Fruit fly (Drosophila melanogaster) whole organism, embryonic: Measurements from ENCODE around the gene CG33235.

Experiments
- Ada2b ChIP-seq: fragments of 200-800 bp; sonication (Bioruptor generic); IDR thresholded peaks from 2 replicates; pipeline ENCODE4 v1.3.6; 2022; ENCODE audit warnings: missing biosample characterization, missing genetic modification characterization
- B-H2 ChIP-seq: fragments of 200-800 bp; sonication (Bioruptor generic); optimal IDR thresholded peaks from 2 replicates; lab custom pipeline; 2018; ENCODE audit warnings: missing biosample characterization, mild to moderate bottlenecking, missing genetic modification characterization
- Blimp-1 ChIP-seq: fragments of 200-800 bp; sonication (Bioruptor generic); optimal IDR thresholded peaks from 3 replicates; lab custom pipeline; 2018; ENCODE audit warnings: missing biosample characterization, missing genetic modification characterization, mild to moderate bottlenecking, moderate library complexity, missing genetic modification reagents
- CG11093 ChIP-seq: fragments of 200-800 bp; sonication (Bioruptor generic); IDR thresholded peaks from 3 replicates; pipeline ENCODE4 v1.3.6; 2022; ENCODE audit warnings: missing biosample characterization, missing genetic modification characterization
- CG1233 ChIP-seq: fragments of 200-800 bp; sonication (Bioruptor generic); optimal IDR thresholded peaks from 4 replicates; lab custom pipeline; 2018; ENCODE audit warnings: missing biosample characterization, mild to moderate bottlenecking, missing genetic modification characterization
- CG15073 ChIP-seq: fragments of 200-800 bp; sonication (Bioruptor generic); optimal IDR thresholded peaks from 2 replicates; lab custom pipeline; 2016; ENCODE audit warnings: missing biosample characterization, missing genetic modification characterization
- CG1602 ChIP-seq: fragments of 200-800 bp; sonication (Bioruptor generic); optimal IDR thresholded peaks from 3 replicates; lab custom pipeline; 2016; ENCODE audit warnings: missing biosample characterization, missing genetic modification characterization
- CG18262 ChIP-seq: fragments of 200-800 bp; optimal IDR thresholded peaks from 3 replicates; lab custom pipeline; 2019; ENCODE audit warnings: missing biosample characterization, mild to moderate bottlenecking, missing genetic modification characterization, moderate library complexity
- CG1832 ChIP-seq: fragments of 200-800 bp; sonication (Bioruptor generic); optimal IDR thresholded peaks from 2 replicates; lab custom pipeline; 2017; ENCODE audit warnings: missing biosample characterization, mild to moderate bottlenecking, missing genetic modification characterization, inconsistent platforms
- CG2712 ChIP-seq: fragments of 200-800 bp; optimal IDR thresholded peaks from 3 replicates; lab custom pipeline; 2019; ENCODE audit warnings: missing biosample characterization, mild to moderate bottlenecking, missing genetic modification characterization, moderate library complexity
- CG2889 ChIP-seq: fragments of 200-800 bp; sonication (Bioruptor generic); IDR thresholded peaks from 3 replicates; pipeline ENCODE4 v1.3.6; 2022; ENCODE audit warnings: missing biosample characterization, missing genetic modification characterization
- CG31441 ChIP-seq: fragments of 200-800 bp; sonication (Bioruptor generic); IDR thresholded peaks from 2 replicates; pipeline ENCODE4 v1.3.6; 2022; ENCODE audit warnings: missing biosample characterization, missing genetic modification characterization
- CG3281 ChIP-seq: fragments of 200-800 bp; sonication (Bioruptor generic); optimal IDR thresholded peaks from 3 replicates; lab custom pipeline; 2017; ENCODE audit warnings: missing biosample characterization, mild to moderate bottlenecking, missing genetic modification characterization
- CG4854 ChIP-seq: fragments of 200-800 bp; sonication (Bioruptor generic); optimal IDR thresholded peaks from 2 replicates; lab custom pipeline; 2016; ENCODE audit warnings: missing biosample characterization, missing genetic modification characterization, inconsistent platforms
- CG5245 ChIP-seq: fragments of 200-800 bp; sonication (Bioruptor generic); optimal IDR thresholded peaks from 3 replicates; lab custom pipeline; 2016; ENCODE audit warnings: missing biosample characterization, missing genetic modification characterization
- CG7839 ChIP-seq: fragments of 200-800 bp; sonication (Bioruptor generic); optimal IDR thresholded peaks from 3 replicates; lab custom pipeline; 2018; ENCODE audit warnings: missing biosample characterization, mild to moderate bottlenecking, missing genetic modification characterization, moderate library complexity
- CG8281 ChIP-seq: fragments of 200-800 bp; sonication (Bioruptor generic); optimal IDR thresholded peaks from 2 replicates; lab custom pipeline; 2018; ENCODE audit warnings: missing biosample characterization, mild to moderate bottlenecking, missing genetic modification characterization, moderate library complexity
- CG9437 ChIP-seq: fragments of 200-800 bp; sonication (Bioruptor generic); optimal IDR thresholded peaks from 2 replicates; lab custom pipeline; 2018; ENCODE audit warnings: missing biosample characterization, mild to moderate bottlenecking, missing genetic modification characterization
- CG9817 ChIP-seq: fragments of 200-800 bp; sonication (Bioruptor generic); optimal IDR thresholded peaks from 2 replicates; lab custom pipeline; 2018; ENCODE audit warnings: missing biosample characterization, mild to moderate bottlenecking, missing genetic modification characterization, moderate library complexity
- Dfd ChIP-seq, 2 experiments: fragments of >200 bp; optimal IDR thresholded peaks; 2 replicates each; lab custom pipeline; 2017; ENCODE audit warnings: missing biosample characterization in 2 of 2, missing genetic modification characterization in 2 of 2
- Dip3 ChIP-seq: fragments of 200-800 bp; sonication (Bioruptor generic); optimal IDR thresholded peaks from 3 replicates; lab custom pipeline; 2016; ENCODE audit warnings: missing biosample characterization, missing genetic modification characterization
- Doc2 ChIP-seq: fragments of 200-800 bp; sonication (Bioruptor generic); IDR thresholded peaks from 2 replicates; pipeline ENCODE4 v1.3.6; 2022; ENCODE audit warnings: missing biosample characterization, missing genetic modification characterization
- Elba2 ChIP-seq: fragments of 200-800 bp; sonication (Bioruptor generic); optimal IDR thresholded peaks from 3 replicates; lab custom pipeline; 2016; ENCODE audit warnings: missing biosample characterization, missing genetic modification characterization
- Lhr ChIP-seq: fragments of 200-800 bp; sonication (Bioruptor generic); optimal IDR thresholded peaks from 3 replicates; lab custom pipeline; 2017; ENCODE audit warnings: mild to moderate bottlenecking, missing biosample characterization, missing genetic modification reagents, missing genetic modification characterization
- Oaz ChIP-seq: fragments of 200-800 bp; sonication (Bioruptor generic); IDR thresholded peaks from 2 replicates; pipeline ENCODE4 v1.3.6; 2022; ENCODE audit warnings: missing biosample characterization, missing genetic modification characterization
- Rx ChIP-seq: fragments of 200-800 bp; sonication (Bioruptor generic); IDR thresholded peaks from 2 replicates; pipeline ENCODE4 v1.3.6; 2022; ENCODE audit warnings: missing biosample characterization, missing genetic modification characterization
- Scr ChIP-seq: fragments of 200-800 bp; sonication (Bioruptor generic); IDR thresholded peaks from 2 replicates; pipeline ENCODE4 v1.3.6; 2022; ENCODE audit warnings: missing biosample characterization, missing genetic modification characterization; ENCODE audit not compliant: partially characterized antibody
- Trl ChIP-seq, 3 experiments: fragments of >200 bp in 2 of 3; fragments of 200-800 bp in 1 of 3; sonication (Bioruptor generic) in 1 of 3; optimal IDR thresholded peaks; 2 replicates in 1 of 3; 3 replicates in 2 of 3; lab custom pipeline; 2016 to 2017; ENCODE audit warnings: missing biosample characterization in 1 of 3, missing genetic modification characterization in 1 of 3
- ab ChIP-seq: fragments of 200-800 bp; sonication (Bioruptor generic); optimal IDR thresholded peaks from 2 replicates; lab custom pipeline; 2016; ENCODE audit warnings: missing biosample characterization, missing genetic modification characterization
- abd-A ChIP-seq: fragments of 200-800 bp; sonication (Bioruptor generic); optimal IDR thresholded peaks from 3 replicates; lab custom pipeline; 2019; ENCODE audit warnings: missing biosample characterization, mild to moderate bottlenecking, missing genetic modification characterization, moderate library complexity
- bab2 ChIP-seq: fragments of 200-800 bp; sonication (Bioruptor generic); optimal IDR thresholded peaks from 2 replicates; lab custom pipeline; 2016; ENCODE audit warnings: missing biosample characterization, missing genetic modification characterization
- chn ChIP-seq: fragments of 200-800 bp; sonication (Bioruptor generic); optimal IDR thresholded peaks from 2 replicates; lab custom pipeline; 2016; ENCODE audit warnings: missing biosample characterization, missing genetic modification characterization
- cwo ChIP-seq: fragments of 200-800 bp; sonication (Bioruptor generic); optimal IDR thresholded peaks from 3 replicates; lab custom pipeline; 2017; ENCODE audit warnings: missing biosample characterization, missing genetic modification characterization, mild to moderate bottlenecking, moderate library complexity, missing genetic modification reagents
- en ChIP-seq: fragments of 200-800 bp; sonication (Bioruptor generic); optimal IDR thresholded peaks from 2 replicates; lab custom pipeline; 2016; ENCODE audit warnings: missing biosample characterization, missing genetic modification characterization
- eve ChIP-seq, 2 experiments: fragments of >200 bp; optimal IDR thresholded peaks; 2 replicates each; lab custom pipeline; 2017; ENCODE audit warnings: missing biosample characterization in 2 of 2, missing genetic modification characterization in 2 of 2
- gfzf ChIP-seq: fragments of 200-800 bp; sonication (Bioruptor generic); optimal IDR thresholded peaks from 2 replicates; lab custom pipeline; 2016; ENCODE audit warnings: missing biosample characterization, mild to moderate bottlenecking, missing genetic modification characterization, moderate library complexity
- gsb ChIP-seq: fragments of 200-800 bp; sonication (Bioruptor generic); IDR thresholded peaks from 2 replicates; pipeline ENCODE4 v1.3.6; 2022; ENCODE audit warnings: missing biosample characterization, missing genetic modification characterization
- h ChIP-seq: fragments of >200 bp; optimal IDR thresholded peaks from 2 replicates; lab custom pipeline; 2017
- hb ChIP-seq: fragments of 200-800 bp; sonication (Bioruptor generic); IDR thresholded peaks from 3 replicates; pipeline ENCODE4 v1.3.6; 2022; ENCODE audit warnings: missing biosample characterization, missing genetic modification characterization; ENCODE audit not compliant: partially characterized antibody
- lov ChIP-seq, 2 experiments: fragments of 200-800 bp in 1 of 2; fragments of >200 bp in 1 of 2; sonication (Bioruptor generic) in 1 of 2; IDR thresholded peaks in 1 of 2; optimal IDR thresholded peaks in 1 of 2; 2 replicates in 1 of 2; 3 replicates in 1 of 2; pipeline versions ENCODE4 v1.3.6 to Lab custom; 2017 to 2022; ENCODE audit warnings: missing biosample characterization in 1 of 2, missing genetic modification characterization in 1 of 2
- onecut ChIP-seq: fragments of 200-800 bp; sonication (Bioruptor generic); IDR thresholded peaks from 2 replicates; pipeline ENCODE4 v1.3.6; 2022; ENCODE audit warnings: missing biosample characterization, missing genetic modification characterization
- pan ChIP-seq, 4 experiments: fragments of >200 bp in 3 of 4; fragments of 200-800 bp in 1 of 4; sonication (Bioruptor generic) in 1 of 4; optimal IDR thresholded peaks in 3 of 4; IDR thresholded peaks in 1 of 4; 2 replicates each; pipeline versions ENCODE4 v1.3.6 to Lab custom; 2017 to 2022; ENCODE audit warnings: missing biosample characterization in 2 of 4, missing genetic modification characterization in 2 of 4, mixed read lengths in 1 of 4
- pum ChIP-seq: fragments of 200-800 bp; sonication (Bioruptor generic); optimal IDR thresholded peaks from 2 replicates; lab custom pipeline; 2016; ENCODE audit warnings: missing biosample characterization, missing genetic modification characterization
- sc ChIP-seq, 3 experiments: fragments of >200 bp in 2 of 3; fragments of 200-800 bp in 1 of 3; sonication (Bioruptor generic) in 1 of 3; optimal IDR thresholded peaks; 2 replicates in 2 of 3; 3 replicates in 1 of 3; lab custom pipeline; 2017; ENCODE audit warnings: mild to moderate bottlenecking in 1 of 3, missing biosample characterization in 1 of 3, missing genetic modification characterization in 1 of 3, missing genetic modification reagents in 1 of 3
- sens ChIP-seq: fragments of 200-800 bp; sonication (Bioruptor generic); peaks from one replicate; lab custom pipeline; 2016; ENCODE audit warnings: missing biosample characterization, missing genetic modification characterization
- seq ChIP-seq: fragments of 200-800 bp; sonication (Bioruptor generic); IDR thresholded peaks from 2 replicates; pipeline ENCODE4 v1.3.6; 2022; ENCODE audit warnings: missing biosample characterization, missing genetic modification characterization
- sim ChIP-seq: fragments of 200-800 bp; sonication (Bioruptor generic); IDR thresholded peaks from 2 replicates; pipeline ENCODE4 v1.3.6; 2022; ENCODE audit warnings: missing biosample characterization, missing genetic modification characterization
- tna ChIP-seq: fragments of 200-800 bp; sonication (Bioruptor generic); IDR thresholded peaks from 2 replicates; pipeline ENCODE4 v1.3.6; 2022; ENCODE audit warnings: missing biosample characterization, missing genetic modification characterization; ENCODE audit not compliant: partially characterized antibody
- wor ChIP-seq: fragments of 200-800 bp; sonication (Bioruptor generic); IDR thresholded peaks from 2 replicates; pipeline ENCODE4 v1.3.6; 2022; ENCODE audit warnings: missing biosample characterization, missing genetic modification characterization

Gene CG33235

dm6 chrX:11518435-11518834, 27.1 kb upstream of the CG33235 start (continued):
- TF ChIP-seq Trl (optimal IDR thresholded peaks at IDR 0.05; lab: Kevin White, UChicago) (no peak), Trl (GFP tag; optimal IDR thresholded peaks at IDR 0.05; lab: Kevin White, UChicago) (no peak), Doc2 (no peak), CG18262 (tag; lab: Kevin White, UChicago) (peak; percentile 66), onecut (peak; percentile 70), hb (GFP tag; lab: Robert Waterston, UW) (no peak), CG1233 (GFP tag; lab: Kevin White, UChicago) (peak; percentile 51), sens (GFP tag; lab: Kevin White, UChicago) (peak; percentile 86), CG2712 (peak; percentile 67), sc (optimal IDR thresholded peaks at IDR 0.05; lab: Kevin White, UChicago) (no peak), sc (GFP tag; optimal IDR thresholded peaks at IDR 0.05; lab: Kevin White, UChicago) (peak; percentile 7), wor (GFP tag; lab: Robert Waterston, UW) (peak; percentile 41; the same call in 1 of the 2 replicates), en (GFP tag; lab: Kevin White, UChicago) (no peak), CG1602 (peak; percentile 29), lov (optimal IDR thresholded peaks at IDR 0.05; lab: Kevin White, UChicago) (no peak), lov (GFP tag; IDR thresholded peaks at IDR 0.05; lab: Robert Waterston, UW) (peak; percentile 75; the same call in 1 of the 3 replicates), CG2889 (peak; percentile 83; the same call in 2 of the 3 replicates), Blimp-1 (GFP tag; lab: Kevin White, UChicago) (peak; percentile 68), gfzf (no peak), tna (GFP tag; lab: Robert Waterston, UW) (no peak), CG3281 (peak; percentile 74), CG15073 (no peak), chn (GFP tag; lab: Kevin White, UChicago) (peak; percentile 38), Oaz (GFP tag; lab: Robert Waterston, UW) (peak; percentile 60; the same call in 1 of the 2 replicates), ab (peak; percentile 1), h (lab: Kevin White, UChicago) (no peak), CG8281 (tag; lab: Kevin White, UChicago) (peak; percentile 33), CG4854 (GFP tag; lab: Kevin White, UChicago) (no peak), bab2 (GFP tag; lab: Kevin White, UChicago) (peak; percentile 40), Scr (GFP tag; lab: Robert Waterston, UW) (no peak), CG1832 (no peak), pum (GFP tag; lab: Kevin White, UChicago) (no peak), Lhr (GFP tag; lab: Kevin White, UChicago) (no peak), CG31441 (peak; percentile 70), CG9817 (tag; lab: Kevin White, UChicago) (peak; percentile 76), seq (GFP tag; lab: Robert Waterston, UW) (peak; percentile 49; the same call in 1 of the 2 replicates), CG7839 (tag; lab: Kevin White, UChicago) (peak; percentile 81), CG11093 (GFP tag; lab: Robert Waterston, UW) (0 out of 3 replicates have a peak, but pooled peaks have one; percentile 52), gsb (GFP tag; lab: Robert Waterston, UW) (peak; percentile 80), B-H2 (GFP tag; lab: Kevin White, UChicago) (no peak), sim (GFP tag; lab: Robert Waterston, UW) (0 out of 2 replicates have a peak, but pooled peaks have one; percentile 45), Ada2b (peak; percentile 89), CG9437 (GFP tag; lab: Kevin White, UChicago) (peak; percentile 19), Elba2 (GFP tag; lab: Kevin White, UChicago) (no peak), Dfd (GFP tag; optimal IDR thresholded peaks at IDR 0.05; lab: Kevin White, UChicago) (no peak), Dip3 (GFP tag; lab: Kevin White, UChicago) (peak; percentile 40), eve (GFP tag; optimal IDR thresholded peaks at IDR 0.05; lab: Kevin White, UChicago) (peak in 1 of 2 experiments; percentile 73), CG5245 (GFP tag; lab: Kevin White, UChicago) (peak; percentile 52), Rx (GFP tag; lab: Robert Waterston, UW) (peak; percentile 73), cwo (GFP tag; lab: Kevin White, UChicago) (peak; percentile 68), pan (optimal IDR thresholded peaks at IDR 0.05; lab: Kevin White, UChicago) (no peak), pan (GFP tag; optimal IDR thresholded peaks at IDR 0.05 in 1 of 2, IDR thresholded peaks at IDR 0.05 in 1 of 2) (peak in 1 of 2 experiments; percentile 91), abd-A (tag; lab: Kevin White, UChicago) (no peak)
